Fruit fly (Drosophila melanogaster): Measurements from ENCODE around the gene FipoQ.

dm6 chr3R:29460225-29460927 is 34.2 kb upstream of the FipoQ start:
- no peak for TF ChIP-seq psq (optimal IDR thresholded peaks at IDR 0.05)
- TF ChIP-seq Myc (optimal IDR thresholded peaks at IDR 0.05), result no peak
- no peak for TF ChIP-seq ttk (optimal IDR thresholded peaks at IDR 0.05)
- no peak for TF ChIP-seq insv (optimal IDR thresholded peaks at IDR 0.05)
- TF ChIP-seq h (optimal IDR thresholded peaks at IDR 0.05), result no peak
